Worm (Caenorhabditis elegans) whole organism, early embryonic: ENCODE measurements around the gene sru-9.

Experiments used
- flt-1 ChIP-seq: fragments of 200-800 bp; sonication (Bioruptor generic); IDR thresholded peaks from 2 replicates; pipeline ENCODE4 v1.3.6; 2022; ENCODE audit warnings: missing genetic modification characterization, missing compliant biosample characterization
- tra-4 ChIP-seq: sonication (generic microtip); optimal IDR thresholded peaks from 2 replicates; lab custom pipeline; 2017; ENCODE audit warnings: missing genetic modification characterization, missing compliant biosample characterization

- TF ChIP-seq flt-1: no peak
- TF ChIP-seq tra-4 (tag; lab: Kevin White, UChicago): no peak
These were observed 12.6 kb downstream of the sru-9 start for ce11 chrIV:13601428-13601827.
